Worm (Caenorhabditis elegans): ENCODE data around the gene noca-2.

Gene noca-2

DNA sequence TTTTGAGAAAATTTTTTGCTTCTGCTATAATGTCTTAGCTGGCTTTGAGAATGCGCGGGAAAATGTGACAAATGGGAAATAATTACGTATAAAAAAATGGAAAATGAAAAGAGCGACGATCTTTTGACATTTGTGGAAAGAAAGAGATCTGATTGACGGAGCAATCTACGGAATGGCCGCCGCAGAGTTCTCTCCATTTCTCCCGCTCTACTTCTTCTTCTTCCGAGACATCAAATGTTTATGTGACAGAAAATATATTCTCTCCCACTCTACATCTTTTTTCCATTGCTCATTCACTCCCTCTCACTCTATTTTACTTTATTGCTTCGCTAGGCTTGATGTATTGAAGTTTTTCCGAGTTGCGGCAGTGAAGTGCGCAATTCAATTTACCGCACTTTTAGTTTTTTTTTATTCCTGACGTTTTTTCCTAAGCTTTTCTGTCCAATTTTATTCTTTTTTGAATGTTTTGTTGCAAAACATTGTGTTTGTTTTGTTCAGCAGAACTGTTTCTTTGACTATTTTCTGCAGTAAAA lies 26.4 kb upstream of the noca-2 start:
- TF ChIP-seq jun-1 (tag; optimal IDR thresholded peaks at IDR 0.05): no peak
- peak; percentile 23 for TF ChIP-seq unc-62 (GFP tag; optimal IDR thresholded peaks at IDR 0.05)
- no peak for TF ChIP-seq R02D3.7 (tag; optimal IDR thresholded peaks at IDR 0.05)
- TF ChIP-seq nfya-1 (tag; optimal IDR thresholded peaks at IDR 0.05; ENCODE audit: insufficient read depth): peak; percentile 17
- peak; percentile 69 for TF ChIP-seq fkh-10 (GFP tag; optimal IDR thresholded peaks at IDR 0.05)
- peak; percentile 47 for TF ChIP-seq lin-39 (tag; optimal IDR thresholded peaks at IDR 0.05)
- no peak for TF ChIP-seq nhr-67 (tag; optimal IDR thresholded peaks at IDR 0.05)

DNA sequence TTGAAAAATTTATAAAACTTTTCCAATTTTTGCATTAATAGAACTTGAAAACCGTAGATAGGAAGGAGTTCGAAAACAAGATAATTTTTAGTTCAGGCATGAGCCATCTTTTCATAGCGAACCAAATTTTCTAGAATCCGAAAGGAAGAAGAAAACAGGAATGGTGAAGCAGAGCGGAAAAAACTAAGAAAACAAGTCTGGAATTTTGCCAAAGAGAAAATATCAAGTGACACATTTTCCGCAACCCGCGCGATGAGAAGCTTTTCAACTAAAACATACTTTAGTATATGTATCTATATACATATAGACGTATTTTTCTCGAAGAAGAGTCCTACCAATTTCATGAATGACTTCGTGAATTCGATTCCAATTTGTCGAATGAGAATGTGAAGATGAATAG lies 25.4 kb upstream of the noca-2 start:
- TF ChIP-seq ZK546.5 (tag; optimal IDR thresholded peaks at IDR 0.05) (no peak), lsy-12 (tag; optimal IDR thresholded peaks at IDR 0.05) (no peak)

ce11 chrX:11643767-11644235 lies 23.1 kb upstream of the noca-2 start, which contains the start of gene sto-4:
sto-4 (plus strand) TSS chrX:11644126.
- TF ChIP-seq hmg-11 (tag; optimal IDR thresholded peaks at IDR 0.05) (peak; percentile 47), snpc-4 (tag; optimal IDR thresholded peaks at IDR 0.05) (peak; percentile 22), lin-39 (tag; optimal IDR thresholded peaks at IDR 0.05) (peak; percentile 60), elt-1 (tag; optimal IDR thresholded peaks at IDR 0.05) (peak; percentile 5), nhr-43 (tag; optimal IDR thresholded peaks at IDR 0.05; ENCODE audit: poor library complexity, severe bottlenecking) (peak; percentile 50), nhr-25 (tag; optimal IDR thresholded peaks at IDR 0.05) (peak; percentile 77), nfya-1 (tag; optimal IDR thresholded peaks at IDR 0.05; ENCODE audit: insufficient read depth) (peak; percentile 33), tbx-2 (tag; optimal IDR thresholded peaks at IDR 0.05) (peak; percentile 39), lsy-12 (tag; optimal IDR thresholded peaks at IDR 0.05) (peak; percentile 85), R02D3.7 (tag; optimal IDR thresholded peaks at IDR 0.05) (peak; percentile 7)

DNA sequence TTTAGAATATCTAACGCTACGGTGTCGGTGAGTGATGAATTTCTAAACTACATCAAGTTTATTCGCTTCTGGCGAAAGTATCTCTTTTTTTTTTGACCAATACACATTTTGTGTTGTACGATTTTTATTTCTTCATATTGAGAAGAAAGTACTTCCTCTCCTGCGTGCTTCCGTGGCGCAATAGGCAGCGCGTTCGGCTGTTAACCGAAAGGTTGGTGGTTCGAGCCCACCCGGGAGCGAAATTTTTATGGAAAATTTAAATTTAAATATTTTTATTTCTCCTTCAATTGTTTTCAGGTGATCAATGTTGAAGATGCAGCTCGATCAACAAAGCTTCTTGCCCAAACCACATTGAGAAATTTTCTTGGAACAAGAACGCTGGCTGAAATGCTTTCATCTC lies 21.4 kb upstream of the noca-2 start:
- no peak for TF ChIP-seq egl-27 (tag; optimal IDR thresholded peaks at IDR 0.05)
- TF ChIP-seq nhr-77 (tag; optimal IDR thresholded peaks at IDR 0.05): no peak
- peak; percentile 64 for TF ChIP-seq nhr-43 (tag; optimal IDR thresholded peaks at IDR 0.05; ENCODE audit: poor library complexity, severe bottlenecking)
- TF ChIP-seq R02D3.7 (tag; optimal IDR thresholded peaks at IDR 0.05): no peak
- peak; percentile 42 for TF ChIP-seq elt-2 (tag; optimal IDR thresholded peaks at IDR 0.05)
- peak; percentile 12 for TF ChIP-seq hmg-11 (tag; optimal IDR thresholded peaks at IDR 0.05)
- TF ChIP-seq fos-1 (tag; optimal IDR thresholded peaks at IDR 0.05): no peak
- peak; percentile 50 for TF ChIP-seq nhr-23 (tag; optimal IDR thresholded peaks at IDR 0.05)
- peak; percentile 5 for TF ChIP-seq tbx-2 (tag; optimal IDR thresholded peaks at IDR 0.05)

- TF ChIP-seq eor-1 (tag; optimal IDR thresholded peaks at IDR 0.05) (no peak), nhr-23 (tag; optimal IDR thresholded peaks at IDR 0.05) (peak; percentile 19)
Measured at ce11 chrX:11647165-11647564, 19.8 kb upstream of the noca-2 start, which contains the start of gene T04F8.8. T04F8.8 (plus strand) TSS chrX:11647465.

DNA sequence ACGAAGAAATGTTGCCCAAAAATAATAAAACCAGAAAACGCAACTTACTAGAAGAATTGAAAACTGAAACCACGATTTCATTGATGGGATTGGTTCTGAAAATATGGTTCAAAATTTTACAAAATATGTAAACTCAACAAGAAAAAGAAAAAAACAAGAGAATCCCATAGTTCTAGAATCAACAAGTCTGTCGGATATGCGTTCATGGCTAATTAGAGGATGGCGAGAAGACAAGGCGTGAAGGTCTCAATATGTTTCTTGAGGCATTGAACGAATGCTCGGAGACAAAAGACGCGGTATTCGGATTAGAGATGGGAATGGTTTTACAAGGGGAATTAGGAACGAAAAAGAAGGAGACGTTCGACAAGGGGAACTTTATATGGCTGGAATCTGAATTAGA lies 16.2 kb upstream of the noca-2 start, which contains the start of gene cutl-11:
Gene cutl-11 (minus strand): TSS at position 101 of the 400 bp plus-strand sequence.
- TF ChIP-seq unc-39 (tag; optimal IDR thresholded peaks at IDR 0.05) (no peak), fos-1 (tag; optimal IDR thresholded peaks at IDR 0.05) (no peak), R02D3.7 (tag; optimal IDR thresholded peaks at IDR 0.05) (no peak), nhr-77 (tag; optimal IDR thresholded peaks at IDR 0.05) (no peak)

DNA sequence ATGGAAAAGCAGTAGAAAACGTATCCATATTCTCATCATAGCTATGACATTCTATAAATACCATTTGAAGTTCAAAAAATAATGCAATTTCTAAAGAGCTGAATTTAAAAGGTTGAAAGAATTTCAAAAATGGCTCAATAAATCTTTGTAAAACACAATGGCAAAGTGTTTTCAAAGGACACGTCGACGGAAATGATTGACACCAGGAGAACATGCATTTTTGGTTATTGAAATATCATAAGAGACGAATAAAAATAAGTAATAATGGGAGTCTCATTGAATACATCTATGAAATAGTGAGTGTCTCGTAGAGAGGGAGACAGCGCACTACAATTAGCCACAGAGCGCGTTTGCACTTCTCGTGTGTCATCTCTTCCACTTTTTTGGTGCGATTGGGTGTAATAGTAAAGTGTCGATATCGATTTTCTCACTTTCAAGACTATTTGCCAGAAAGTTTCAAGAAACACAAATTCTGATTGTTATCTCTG lies 10.4 kb upstream of the noca-2 start, which contains the start of gene T04F8.2:
Gene T04F8.2 (minus strand): TSS at position 51 of the 488 bp plus-strand sequence.
- TF ChIP-seq nhr-67 (tag; optimal IDR thresholded peaks at IDR 0.05) (no peak), eor-1 (tag; optimal IDR thresholded peaks at IDR 0.05) (no peak), ZK546.5 (tag; optimal IDR thresholded peaks at IDR 0.05) (no peak), aly-2 (tag; optimal IDR thresholded peaks at IDR 0.05) (no peak), lin-15B (tag; optimal IDR thresholded peaks at IDR 0.05) (peak; percentile 50), nhr-77 (tag; optimal IDR thresholded peaks at IDR 0.05) (no peak), nhr-23 (tag; optimal IDR thresholded peaks at IDR 0.05) (peak; percentile 56), jun-1 (tag; optimal IDR thresholded peaks at IDR 0.05) (peak; percentile 28), egl-27 (tag; optimal IDR thresholded peaks at IDR 0.05) (no peak), ztf-4 (tag; optimal IDR thresholded peaks at IDR 0.05) (no peak), snpc-4 (tag; optimal IDR thresholded peaks at IDR 0.05) (peak; percentile 58), elt-3 (tag; optimal IDR thresholded peaks at IDR 0.05) (no peak), lsy-12 (tag; optimal IDR thresholded peaks at IDR 0.05) (no peak), elt-1 (tag; optimal IDR thresholded peaks at IDR 0.05) (no peak), lin-39 (tag; optimal IDR thresholded peaks at IDR 0.05) (peak; percentile 69), R02D3.7 (tag; optimal IDR thresholded peaks at IDR 0.05) (no peak), fkh-10 (GFP tag; optimal IDR thresholded peaks at IDR 0.05) (no peak), tbx-2 (tag; optimal IDR thresholded peaks at IDR 0.05) (no peak), ceh-28 (tag; optimal IDR thresholded peaks at IDR 0.05) (peak; percentile 49), daf-12 (tag; optimal IDR thresholded peaks at IDR 0.05) (no peak), egl-5 (tag; optimal IDR thresholded peaks at IDR 0.05) (peak; percentile 64), pha-4 (tag; optimal IDR thresholded peaks at IDR 0.05) (peak; percentile 86), sea-2 (GFP tag; optimal IDR thresholded peaks at IDR 0.05) (no peak), nhr-25 (tag; optimal IDR thresholded peaks at IDR 0.05) (peak; percentile 63), nhr-76 (tag; optimal IDR thresholded peaks at IDR 0.05) (no peak), ztf-11 (tag; optimal IDR thresholded peaks at IDR 0.05) (no peak), unc-39 (tag; optimal IDR thresholded peaks at IDR 0.05) (no peak), nhr-28 (tag; optimal IDR thresholded peaks at IDR 0.05) (no peak), nhr-12 (tag; optimal IDR thresholded peaks at IDR 0.05) (no peak)
